Worm (Caenorhabditis elegans) whole organism, L1 larva: Measurements from ENCODE around the gene W05B10.4.

ENCODE experiments used
- ama-1 ChIP-seq: fragments of 150-350 bp; optimal IDR thresholded peaks from 2 replicates; lab custom pipeline; 2014
- blmp-1 ChIP-seq: fragments of 150-350 bp; optimal IDR thresholded peaks from 2 replicates; lab custom pipeline; 2014; ENCODE audit warnings: missing biosample characterization, missing genetic modification characterization
- efl-1 ChIP-seq, 4 experiments: fragments of 150-350 bp; optimal IDR thresholded peaks in 3 of 4; peaks in 1 of 4; 1 replicate in 1 of 4; 2 replicates in 3 of 4; lab custom pipeline; 2014; ENCODE audit warnings: missing biosample characterization in 2 of 4, missing genetic modification characterization in 2 of 4, missing genetic modification reagents in 2 of 4
- fos-1 ChIP-seq: fragments of 150-350 bp; optimal IDR thresholded peaks from 2 replicates; lab custom pipeline; 2014; ENCODE audit warnings: missing biosample characterization, missing genetic modification characterization
- lin-15B ChIP-seq: fragments of 150-350 bp; sonication (generic microtip); optimal IDR thresholded peaks from 3 replicates; lab custom pipeline; 2014; ENCODE audit warnings: missing biosample characterization, missing genetic modification characterization
- lin-39 ChIP-seq: fragments of 150-350 bp; optimal IDR thresholded peaks from 2 replicates; lab custom pipeline; 2014; ENCODE audit warnings: missing biosample characterization, missing genetic modification reagents, missing genetic modification characterization
- nhr-237 ChIP-seq: fragments of 150-350 bp; optimal IDR thresholded peaks from 2 replicates; lab custom pipeline; 2014; ENCODE audit warnings: missing biosample characterization, missing genetic modification characterization
- nhr-47 ChIP-seq: sonication (generic microtip); optimal IDR thresholded peaks from 2 replicates; lab custom pipeline; 2016; ENCODE audit warnings: mild to moderate bottlenecking, missing genetic modification characterization, moderate library complexity, missing compliant biosample characterization
- nhr-76 ChIP-seq: sonication (generic microtip); optimal IDR thresholded peaks from 2 replicates; lab custom pipeline; 2017; ENCODE audit warnings: missing biosample characterization, missing genetic modification characterization
- pqm-1 ChIP-seq: sonication (generic microtip); optimal IDR thresholded peaks from 3 replicates; lab custom pipeline; 2017; ENCODE audit warnings: missing biosample characterization, missing genetic modification characterization

- TF ChIP-seq fos-1 (tag; lab: Kevin White, UChicago) (no peak), ama-1 (no peak), nhr-76 (tag; lab: Kevin White, UChicago) (no peak), lin-39 (no peak), lin-15B (tag; lab: Kevin White, UChicago) (no peak), blmp-1 (tag; lab: Kevin White, UChicago) (no peak), nhr-47 (tag; lab: Kevin White, UChicago) (no peak), pqm-1 (tag; lab: Kevin White, UChicago) (no peak), nhr-237 (tag; lab: Kevin White, UChicago) (no peak), efl-1 (optimal IDR thresholded peaks at IDR 0.05; lab: Kevin White, UChicago) (no peak), efl-1 (GFP tag; optimal IDR thresholded peaks at IDR 0.05 in 1 of 2; lab: Kevin White, UChicago) (no peak)
Measured at ce11 chrV:12624371-12624770, 43.7 kb upstream of the W05B10.4 start, which contains the start of gene F56H9.9.
